Worm (Caenorhabditis elegans) whole organism, young adult: ENCODE data around the gene F57B1.5.

Experiments
- B0035.1 ChIP-seq: sonication (generic microtip); optimal IDR thresholded peaks from 2 replicates; lab custom pipeline; 2016; ENCODE audit warnings: missing genetic modification characterization, mild to moderate bottlenecking, missing compliant biosample characterization, missing genotype, missing genetic modification reagents
- F10E7.11 ChIP-seq: sonication (generic microtip); optimal IDR thresholded peaks from 2 replicates; lab custom pipeline; 2017; ENCODE audit warnings: mild to moderate bottlenecking, missing genetic modification characterization, moderate library complexity, missing compliant biosample characterization
- F33H1.4 ChIP-seq: fragments of 200-800 bp; sonication (Bioruptor generic); IDR thresholded peaks from 2 replicates; pipeline ENCODE4 v1.3.6; 2022; ENCODE audit warnings: missing genetic modification reagents, missing genetic modification characterization, missing compliant biosample characterization
- F39B2.1 ChIP-seq: fragments of 200-800 bp; sonication (Bioruptor generic); IDR thresholded peaks from 2 replicates; pipeline ENCODE4 v1.3.6; 2022; ENCODE audit warnings: missing genetic modification reagents, missing genetic modification characterization, missing compliant biosample characterization
- F57A8.1 ChIP-seq: fragments of 200-800 bp; sonication (Bioruptor generic); optimal IDR thresholded peaks from 2 replicates; lab custom pipeline; 2018; ENCODE audit warnings: mild to moderate bottlenecking, missing genetic modification characterization, moderate library complexity, missing compliant biosample characterization
- T07F8.4 ChIP-seq: sonication (generic microtip); optimal IDR thresholded peaks from 2 replicates; lab custom pipeline; 2016; ENCODE audit warnings: mild to moderate bottlenecking, missing genetic modification characterization, moderate library complexity, missing compliant biosample characterization
- T26A5.8 ChIP-seq: sonication (generic microtip); optimal IDR thresholded peaks from 2 replicates; lab custom pipeline; 2016; ENCODE audit warnings: missing genetic modification characterization, missing compliant biosample characterization
- Y95B8A.8 ChIP-seq: fragments of 200-800 bp; sonication (Bioruptor generic); IDR thresholded peaks from 2 replicates; pipeline ENCODE4 v1.3.6; 2022; ENCODE audit warnings: missing genetic modification reagents, missing genetic modification characterization, missing compliant biosample characterization
- aptf-2 ChIP-seq: fragments of 200-800 bp; sonication (Bioruptor generic); conservative IDR thresholded peaks from 2 replicates; pipeline ENCODE4 v1.3.6; 2022; ENCODE audit warnings: missing genetic modification reagents, missing genetic modification characterization, missing compliant biosample characterization
- attf-5 ChIP-seq: fragments of 200-800 bp; sonication (Bioruptor generic); optimal IDR thresholded peaks from 2 replicates; lab custom pipeline; 2018; ENCODE audit warnings: mild to moderate bottlenecking, missing genetic modification characterization, missing compliant biosample characterization
- ccch-3 ChIP-seq: fragments of 200-800 bp; sonication (Bioruptor generic); optimal IDR thresholded peaks from 2 replicates; lab custom pipeline; 2018; ENCODE audit warnings: mild to moderate bottlenecking, missing genetic modification characterization, missing compliant biosample characterization
- ceh-91 ChIP-seq: fragments of 200-800 bp; sonication (Bioruptor generic); IDR thresholded peaks from 2 replicates; pipeline ENCODE4 v1.3.6; 2022; ENCODE audit warnings: missing genetic modification reagents, missing genetic modification characterization, missing compliant biosample characterization
- egl-44 ChIP-seq: fragments of 200-800 bp; sonication (Bioruptor generic); IDR thresholded peaks from 2 replicates; pipeline ENCODE4 v1.3.6; 2022; ENCODE audit warnings: missing genetic modification reagents, missing genetic modification characterization, missing compliant biosample characterization
- gei-17 ChIP-seq: fragments of 200-800 bp; sonication (Bioruptor generic); optimal IDR thresholded peaks from 2 replicates; lab custom pipeline; 2018; ENCODE audit warnings: mild to moderate bottlenecking, missing genetic modification characterization, missing compliant biosample characterization
- him-1 ChIP-seq: sonication (generic microtip); optimal IDR thresholded peaks from 2 replicates; lab custom pipeline; 2016; ENCODE audit warnings: missing genotype, missing genetic modification reagents, missing genetic modification characterization, missing compliant biosample characterization
- hmg-1.2 ChIP-seq: fragments of 200-800 bp; sonication (Bioruptor generic); IDR thresholded peaks from 2 replicates; pipeline ENCODE4 v1.3.6; 2022; ENCODE audit warnings: missing genetic modification reagents, missing genetic modification characterization, missing compliant biosample characterization
- hsf-1 ChIP-seq: fragments of 200-800 bp; sonication (Bioruptor generic); IDR thresholded peaks from 2 replicates; pipeline ENCODE4 v1.3.6; 2022; ENCODE audit warnings: missing genetic modification reagents, missing genetic modification characterization, missing compliant biosample characterization
- let-526 ChIP-seq: fragments of 200-800 bp; sonication (Bioruptor generic); IDR thresholded peaks from 2 replicates; pipeline ENCODE4 v1.3.6; 2022; ENCODE audit warnings: missing genetic modification reagents, missing genetic modification characterization, missing compliant biosample characterization
- lsy-27 ChIP-seq: sonication (generic microtip); optimal IDR thresholded peaks from 2 replicates; lab custom pipeline; 2017; ENCODE audit warnings: missing genetic modification characterization, mild to moderate bottlenecking, missing compliant biosample characterization, antibody characterized with exemption, missing genotype, borderline replicate concordance; ENCODE audit not compliant: insufficient read depth
- madf-6 ChIP-seq: fragments of 200-800 bp; sonication (Bioruptor generic); IDR thresholded peaks from 2 replicates; pipeline ENCODE4 v1.3.6; 2022; ENCODE audit warnings: missing genetic modification reagents, missing genetic modification characterization, missing compliant biosample characterization
- mel-28 ChIP-seq: sonication (generic microtip); optimal IDR thresholded peaks from 2 replicates; lab custom pipeline; 2016; ENCODE audit warnings: borderline replicate concordance, mild to moderate bottlenecking, missing genetic modification characterization, missing compliant biosample characterization
- nfya-1 ChIP-seq: sonication (generic microtip); optimal IDR thresholded peaks from 2 replicates; lab custom pipeline; 2017; ENCODE audit warnings: antibody characterized with exemption, missing compliant biosample characterization, missing genetic modification characterization, borderline replicate concordance; ENCODE audit not compliant: insufficient read depth
- nfyb-1 ChIP-seq: fragments of 200-800 bp; sonication (Bioruptor generic); IDR thresholded peaks from 2 replicates; pipeline ENCODE4 v1.3.6; 2022; ENCODE audit warnings: missing genetic modification reagents, missing genetic modification characterization, missing compliant biosample characterization
- nhr-179 ChIP-seq: sonication (generic microtip); optimal IDR thresholded peaks from 2 replicates; lab custom pipeline; 2016; ENCODE audit warnings: mild to moderate bottlenecking, missing genetic modification characterization, missing compliant biosample characterization
- rcor-1 ChIP-seq: fragments of 200-800 bp; sonication (Bioruptor generic); IDR thresholded peaks from 2 replicates; pipeline ENCODE4 v1.3.6; 2022; ENCODE audit warnings: missing genetic modification reagents, missing genetic modification characterization, missing compliant biosample characterization
- snpc-1.1 ChIP-seq: sonication (generic microtip); optimal IDR thresholded peaks from 2 replicates; lab custom pipeline; 2017; ENCODE audit warnings: missing genetic modification characterization, mild to moderate bottlenecking, missing compliant biosample characterization, antibody characterized with exemption, moderate library complexity, missing genotype, missing genetic modification reagents; ENCODE audit not compliant: insufficient read depth
- snpc-3.4 ChIP-seq: sonication (generic microtip); optimal IDR thresholded peaks from 2 replicates; lab custom pipeline; 2017; ENCODE audit warnings: missing genetic modification characterization, mild to moderate bottlenecking, missing compliant biosample characterization, antibody characterized with exemption, moderate library complexity, missing genotype, missing genetic modification reagents
- snpc-4 ChIP-seq, 5 experiments: fragments of 150-350 bp in 1 of 5; sonication (generic microtip) in 4 of 5; optimal IDR thresholded peaks; 2 replicates each; lab custom pipeline; 2014 to 2018; ENCODE audit warnings: missing genetic modification characterization in 5 of 5, missing biosample characterization in 3 of 5, antibody characterized with exemption in 2 of 5, mild to moderate bottlenecking in 2 of 5, missing compliant biosample characterization in 2 of 5, missing genotype in 2 of 5, moderate library complexity in 2 of 5, missing genetic modification reagents in 1 of 5
- somi-1 ChIP-seq: fragments of 200-800 bp; sonication (Bioruptor generic); optimal IDR thresholded peaks from 2 replicates; lab custom pipeline; 2018; ENCODE audit warnings: mild to moderate bottlenecking, missing genetic modification characterization, missing compliant biosample characterization
- sptf-2 ChIP-seq: fragments of 200-800 bp; sonication (Bioruptor generic); optimal IDR thresholded peaks from 2 replicates; lab custom pipeline; 2018; ENCODE audit warnings: mild to moderate bottlenecking, missing genetic modification characterization, missing compliant biosample characterization
- tbp1 ChIP-seq: fragments of 200-800 bp; sonication (Bioruptor generic); optimal IDR thresholded peaks from 2 replicates; lab custom pipeline; 2018; ENCODE audit warnings: mild to moderate bottlenecking, missing genetic modification characterization, missing compliant biosample characterization
- tbx-9 ChIP-seq: sonication (generic microtip); optimal IDR thresholded peaks from 2 replicates; lab custom pipeline; 2016; ENCODE audit warnings: borderline replicate concordance, missing genetic modification characterization, inconsistent platforms, missing compliant biosample characterization
- ztf-22 ChIP-seq: fragments of 200-800 bp; sonication (Bioruptor generic); optimal IDR thresholded peaks from 2 replicates; lab custom pipeline; 2018; ENCODE audit warnings: mild to moderate bottlenecking, missing genetic modification characterization, moderate library complexity, missing compliant biosample characterization
- ztf-26 ChIP-seq: sonication (generic microtip); optimal IDR thresholded peaks from 2 replicates; lab custom pipeline; 2017; ENCODE audit warnings: missing genetic modification characterization, missing compliant biosample characterization

F57B1.5 gene

ce11 chrV:13207426-13207825, at the start of gene F57B1.5:
F57B1.5 (plus strand) TSS chrV:13207726.
- TF ChIP-seq gei-17 (GFP tag; lab: Kevin White, UChicago) (no peak), ztf-26 (tag; lab: Kevin White, UChicago) (no peak), T26A5.8 (tag; lab: Kevin White, UChicago) (no peak), nfya-1 (tag; lab: Kevin White, UChicago) (no peak), ceh-91 (GFP tag; lab: Robert Waterston, UW) (no peak), F57A8.1 (GFP tag; lab: Kevin White, UChicago) (no peak), snpc-1.1 (tag; lab: Kevin White, UChicago) (no peak), ztf-22 (no peak), snpc-3.4 (tag; lab: Kevin White, UChicago) (no peak), nhr-179 (tag; lab: Kevin White, UChicago) (no peak), hmg-1.2 (GFP tag; lab: Robert Waterston, UW) (no peak), F33H1.4 (no peak), B0035.1 (tag; lab: Kevin White, UChicago) (no peak), F39B2.1 (GFP tag; lab: Robert Waterston, UW) (no peak), sptf-2 (GFP tag; lab: Kevin White, UChicago) (no peak), him-1 (tag; lab: Kevin White, UChicago) (no peak), ccch-3 (no peak)

ce11 chrV:13161052-13161451, 46.5 kb upstream of the F57B1.5 start:
- TF ChIP-seq tbx-9 (tag; lab: Kevin White, UChicago): no peak
- TF ChIP-seq madf-6 (GFP tag; lab: Robert Waterston, UW): no peak
- TF ChIP-seq tbp1: no peak
- TF ChIP-seq aptf-2 (GFP tag; lab: Robert Waterston, UW): no peak
- TF ChIP-seq rcor-1: no peak
- TF ChIP-seq let-526 (GFP tag; lab: Robert Waterston, UW): no peak
- no peak for TF ChIP-seq hsf-1
- TF ChIP-seq mel-28 (tag; lab: Kevin White, UChicago): no peak
- TF ChIP-seq ztf-22: no peak
- TF ChIP-seq Y95B8A.8: no peak
- no peak for TF ChIP-seq ztf-26 (tag; lab: Kevin White, UChicago)
- TF ChIP-seq T26A5.8 (tag; lab: Kevin White, UChicago): no peak
- TF ChIP-seq lsy-27 (tag; lab: Kevin White, UChicago): no peak
- TF ChIP-seq somi-1 (GFP tag; lab: Kevin White, UChicago): no peak
- no peak for TF ChIP-seq F33H1.4
- TF ChIP-seq egl-44: no peak
- TF ChIP-seq T07F8.4 (tag; lab: Kevin White, UChicago): no peak
- TF ChIP-seq attf-5 (GFP tag; lab: Kevin White, UChicago): no peak
- no peak for TF ChIP-seq F10E7.11 (tag; lab: Kevin White, UChicago)
- TF ChIP-seq, all 124 proteins: peak for 0

- TF ChIP-seq snpc-4 (GFP tag; optimal IDR thresholded peaks at IDR 0.05; lab: Kevin White, UChicago) (peak; percentile 46), snpc-4 (tag; optimal IDR thresholded peaks at IDR 0.05; lab: Kevin White, UChicago) (peak; percentile 12 to 88 (median 76)), hmg-1.2 (GFP tag; lab: Robert Waterston, UW) (peak; percentile 68), nfyb-1 (GFP tag; lab: Robert Waterston, UW) (no peak), snpc-3.4 (tag; lab: Kevin White, UChicago) (peak; percentile 4), snpc-1.1 (tag; lab: Kevin White, UChicago) (peak; percentile 86)
Measured at ce11 chrV:13162885-13163284, 44.6 kb upstream of the F57B1.5 start.
